Fruit fly (Drosophila melanogaster): Measurements from ENCODE around the gene Send2.

DNA sequence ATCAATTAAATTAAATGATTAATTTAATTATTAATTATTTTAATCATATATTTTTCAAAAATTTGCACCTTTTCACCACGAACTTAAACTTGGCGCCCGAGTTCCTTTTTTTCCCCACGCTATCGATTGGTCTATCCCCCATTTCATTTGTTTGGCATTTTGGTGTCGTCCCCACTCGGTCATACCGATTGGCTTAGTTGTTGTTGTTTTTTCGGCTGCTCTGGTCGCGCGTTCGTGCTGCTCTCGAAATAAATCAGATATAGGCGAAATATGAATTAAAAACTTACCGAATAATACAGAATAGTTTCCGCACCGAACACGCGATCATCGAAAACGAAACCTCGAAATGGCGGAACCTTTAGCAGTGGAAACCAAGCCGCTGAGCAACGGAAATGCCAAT is 12.5 kb downstream of the Send2 start, which contains the start of gene CG33090:
- TF ChIP-seq EcR (GFP tag; optimal IDR thresholded peaks at IDR 0.05) (no peak), psq (optimal IDR thresholded peaks at IDR 0.05) (no peak)
